Worm (Caenorhabditis elegans): ENCODE measurements around the gene srw-130.

The srw-130 gene

ce11 chrV:3583622-3584021, 34.9 kb upstream of the srw-130 start:
- TF ChIP-seq B0310.2 (tag; optimal IDR thresholded peaks at IDR 0.05) = no peak
- no peak for TF ChIP-seq ets-7 (tag; optimal IDR thresholded peaks at IDR 0.05)
- no peak for TF ChIP-seq tra-4 (tag; optimal IDR thresholded peaks at IDR 0.05)
- no peak for TF ChIP-seq ama-1 (optimal IDR thresholded peaks at IDR 0.05)
- no peak for TF ChIP-seq F13C5.2 (tag; optimal IDR thresholded peaks at IDR 0.05)
- TF ChIP-seq tbx-37 (GFP tag; conservative IDR thresholded peaks at IDR 0.05) = no peak
- TF ChIP-seq ceh-13 (GFP tag; optimal IDR thresholded peaks at IDR 0.05) = no peak
- TF ChIP-seq aly-1 (tag; optimal IDR thresholded peaks at IDR 0.05) = no peak
- TF ChIP-seq flt-1 (GFP tag; IDR thresholded peaks at IDR 0.05) = no peak
- no peak for TF ChIP-seq hmg-4 (GFP tag; optimal IDR thresholded peaks at IDR 0.05)
- TF ChIP-seq scrt-1 (GFP tag; IDR thresholded peaks at IDR 0.05) = no peak
- no peak for TF ChIP-seq hnd-1 (tag; optimal IDR thresholded peaks at IDR 0.05)
- TF ChIP-seq sea-1 (GFP tag; conservative IDR thresholded peaks at IDR 0.05) = no peak
- TF ChIP-seq ceh-36 (tag; optimal IDR thresholded peaks at IDR 0.05) = no peak
- TF ChIP-seq tbx-11 (GFP tag; IDR thresholded peaks at IDR 0.05) = no peak
- no peak for TF ChIP-seq pes-1 (GFP tag; IDR thresholded peaks at IDR 0.05)

DNA sequence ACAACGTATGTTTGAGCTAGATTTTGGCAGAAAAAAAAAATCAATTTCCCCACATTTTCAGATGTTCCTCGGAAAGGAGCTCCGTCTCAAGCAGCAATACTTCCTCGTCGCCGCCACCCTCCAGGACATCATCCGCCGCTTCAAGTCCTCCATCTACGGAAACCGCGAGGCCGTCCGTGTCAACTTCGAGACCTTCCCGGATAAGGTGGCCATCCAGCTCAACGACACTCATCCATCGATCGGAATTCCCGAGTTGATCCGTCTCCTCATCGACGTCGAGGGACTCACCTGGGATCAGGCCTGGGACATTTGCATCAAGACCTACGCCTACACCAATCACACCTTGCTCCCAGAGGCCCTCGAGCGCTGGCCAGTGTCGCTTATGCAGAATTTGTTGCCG, 34.0 kb upstream of the srw-130 start:
- TF ChIP-seq aly-1 (tag; optimal IDR thresholded peaks at IDR 0.05) = no peak
- no peak for TF ChIP-seq F13C5.2 (tag; optimal IDR thresholded peaks at IDR 0.05)
- TF ChIP-seq ceh-36 (tag; optimal IDR thresholded peaks at IDR 0.05) = no peak
- no peak for TF ChIP-seq scrt-1 (GFP tag; IDR thresholded peaks at IDR 0.05)
- no peak for TF ChIP-seq hmg-4 (GFP tag; optimal IDR thresholded peaks at IDR 0.05)
- no peak for TF ChIP-seq ets-7 (tag; optimal IDR thresholded peaks at IDR 0.05)
- TF ChIP-seq ama-1 (optimal IDR thresholded peaks at IDR 0.05) = no peak
- TF ChIP-seq tbx-37 (GFP tag; conservative IDR thresholded peaks at IDR 0.05) = no peak
- no peak for TF ChIP-seq flt-1 (GFP tag; IDR thresholded peaks at IDR 0.05)
- TF ChIP-seq pes-1 (GFP tag; IDR thresholded peaks at IDR 0.05) = no peak
- no peak for TF ChIP-seq sea-1 (GFP tag; conservative IDR thresholded peaks at IDR 0.05)
- no peak for TF ChIP-seq tra-4 (tag; optimal IDR thresholded peaks at IDR 0.05)
- TF ChIP-seq tbx-11 (GFP tag; IDR thresholded peaks at IDR 0.05) = no peak
- TF ChIP-seq hnd-1 (tag; optimal IDR thresholded peaks at IDR 0.05) = no peak
- no peak for TF ChIP-seq ceh-13 (GFP tag; optimal IDR thresholded peaks at IDR 0.05)
- no peak for TF ChIP-seq hmbx-1 (tag; optimal IDR thresholded peaks at IDR 0.05)

- TF ChIP-seq tbx-37 (GFP tag; conservative IDR thresholded peaks at IDR 0.05) (no peak), pes-1 (GFP tag; IDR thresholded peaks at IDR 0.05) (0 out of 2 replicates have a peak, but pooled peaks have one; percentile 9)
Measured at ce11 chrV:3582086-3582485, 33.4 kb upstream of the srw-130 start.

ce11 chrV:3581643-3582042, 32.9 kb upstream of the srw-130 start:
- TF ChIP-seq B0310.2 (tag; optimal IDR thresholded peaks at IDR 0.05) = no peak
- no peak for TF ChIP-seq tbx-37 (GFP tag; conservative IDR thresholded peaks at IDR 0.05)
- TF ChIP-seq ama-1 (optimal IDR thresholded peaks at IDR 0.05) = no peak
- no peak for TF ChIP-seq hmg-4 (GFP tag; optimal IDR thresholded peaks at IDR 0.05)
- no peak for TF ChIP-seq pes-1 (GFP tag; IDR thresholded peaks at IDR 0.05)
- no peak for TF ChIP-seq tra-4 (tag; optimal IDR thresholded peaks at IDR 0.05)
- TF ChIP-seq hnd-1 (tag; optimal IDR thresholded peaks at IDR 0.05) = no peak
- TF ChIP-seq F13C5.2 (tag; optimal IDR thresholded peaks at IDR 0.05) = no peak
- no peak for TF ChIP-seq sea-1 (GFP tag; conservative IDR thresholded peaks at IDR 0.05)
- TF ChIP-seq ceh-13 (GFP tag; optimal IDR thresholded peaks at IDR 0.05) = no peak
- no peak for TF ChIP-seq scrt-1 (GFP tag; IDR thresholded peaks at IDR 0.05)
- TF ChIP-seq ceh-36 (tag; optimal IDR thresholded peaks at IDR 0.05) = no peak

DNA sequence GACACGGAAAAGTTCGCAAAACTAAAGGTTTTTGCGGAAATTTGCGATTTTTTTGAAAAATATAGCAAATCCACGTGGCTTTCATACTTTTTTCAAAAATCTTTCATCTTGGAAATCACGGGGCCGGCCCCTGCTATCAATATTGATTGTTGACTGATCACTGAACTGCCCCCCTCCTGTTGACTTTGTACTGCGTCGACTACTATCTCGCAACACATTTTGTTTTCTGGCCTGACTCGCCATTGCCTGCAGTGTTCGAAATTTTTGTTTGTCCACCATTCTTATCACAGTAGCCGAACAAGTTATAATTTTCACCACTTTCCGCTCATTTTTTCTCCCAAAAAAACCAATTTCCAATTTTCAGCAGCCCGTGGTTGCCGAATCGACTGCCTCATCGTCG, 32.3 kb upstream of the srw-130 start:
- TF ChIP-seq B0310.2 (tag; optimal IDR thresholded peaks at IDR 0.05) = no peak
- no peak for TF ChIP-seq aly-1 (tag; optimal IDR thresholded peaks at IDR 0.05)
- TF ChIP-seq ets-7 (tag; optimal IDR thresholded peaks at IDR 0.05) = no peak
- TF ChIP-seq tbx-37 (GFP tag; conservative IDR thresholded peaks at IDR 0.05) = no peak
- TF ChIP-seq tbx-11 (GFP tag; IDR thresholded peaks at IDR 0.05) = no peak
- TF ChIP-seq F13C5.2 (tag; optimal IDR thresholded peaks at IDR 0.05) = no peak
- TF ChIP-seq hnd-1 (tag; optimal IDR thresholded peaks at IDR 0.05) = no peak
- TF ChIP-seq hmg-4 (GFP tag; optimal IDR thresholded peaks at IDR 0.05) = no peak
- TF ChIP-seq pes-1 (GFP tag; IDR thresholded peaks at IDR 0.05) = no peak
- no peak for TF ChIP-seq hmbx-1 (tag; optimal IDR thresholded peaks at IDR 0.05)
- TF ChIP-seq sea-1 (GFP tag; conservative IDR thresholded peaks at IDR 0.05) = no peak
- no peak for TF ChIP-seq flt-1 (GFP tag; IDR thresholded peaks at IDR 0.05)
- TF ChIP-seq ceh-36 (tag; optimal IDR thresholded peaks at IDR 0.05) = no peak
- TF ChIP-seq scrt-1 (GFP tag; IDR thresholded peaks at IDR 0.05) = no peak
- TF ChIP-seq ama-1 (optimal IDR thresholded peaks at IDR 0.05) = no peak
- no peak for TF ChIP-seq ceh-13 (GFP tag; optimal IDR thresholded peaks at IDR 0.05)
- TF ChIP-seq tra-4 (tag; optimal IDR thresholded peaks at IDR 0.05) = no peak

- no peak for TF ChIP-seq hmbx-1 (tag; optimal IDR thresholded peaks at IDR 0.05)
- no peak for TF ChIP-seq hmg-4 (GFP tag; optimal IDR thresholded peaks at IDR 0.05)
- TF ChIP-seq hnd-1 (tag; optimal IDR thresholded peaks at IDR 0.05) = no peak
- no peak for TF ChIP-seq B0310.2 (tag; optimal IDR thresholded peaks at IDR 0.05)
- TF ChIP-seq tbx-11 (GFP tag; IDR thresholded peaks at IDR 0.05) = no peak
- no peak for TF ChIP-seq F13C5.2 (tag; optimal IDR thresholded peaks at IDR 0.05)
- no peak for TF ChIP-seq ceh-36 (tag; optimal IDR thresholded peaks at IDR 0.05)
- no peak for TF ChIP-seq aly-1 (tag; optimal IDR thresholded peaks at IDR 0.05)
- TF ChIP-seq tbx-37 (GFP tag; conservative IDR thresholded peaks at IDR 0.05) = no peak
- no peak for TF ChIP-seq flt-1 (GFP tag; IDR thresholded peaks at IDR 0.05)
- no peak for TF ChIP-seq ama-1 (optimal IDR thresholded peaks at IDR 0.05)
- no peak for TF ChIP-seq sea-1 (GFP tag; conservative IDR thresholded peaks at IDR 0.05)
- no peak for TF ChIP-seq pes-1 (GFP tag; IDR thresholded peaks at IDR 0.05)
- no peak for TF ChIP-seq ceh-13 (GFP tag; optimal IDR thresholded peaks at IDR 0.05)
- TF ChIP-seq ets-7 (tag; optimal IDR thresholded peaks at IDR 0.05) = no peak
Measured at ce11 chrV:3580385-3580784, 31.7 kb upstream of the srw-130 start.

DNA sequence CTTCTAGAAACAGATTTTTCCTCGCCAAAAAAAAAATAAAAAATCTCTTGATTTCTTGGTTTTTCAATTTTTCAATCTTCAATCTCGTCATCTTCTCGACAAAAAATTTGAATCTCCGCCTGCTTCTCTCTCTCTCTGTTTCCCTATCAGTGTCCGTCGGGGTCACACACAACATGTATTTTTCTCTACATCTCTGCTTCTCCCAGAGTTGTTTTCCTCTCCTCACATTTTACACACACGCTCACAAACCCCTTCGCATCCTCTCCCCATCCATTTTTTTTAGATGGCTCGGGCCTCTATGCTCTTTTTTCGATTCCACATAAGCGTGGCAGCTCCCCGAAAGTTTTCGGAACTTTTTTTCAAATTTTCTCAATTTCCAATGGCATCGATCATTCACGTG, 31.1 kb upstream of the srw-130 start:
- TF ChIP-seq B0310.2 (tag; optimal IDR thresholded peaks at IDR 0.05) = no peak
- no peak for TF ChIP-seq flt-1 (GFP tag; IDR thresholded peaks at IDR 0.05)
- no peak for TF ChIP-seq ceh-13 (GFP tag; optimal IDR thresholded peaks at IDR 0.05)
- no peak for TF ChIP-seq sea-1 (GFP tag; conservative IDR thresholded peaks at IDR 0.05)
- TF ChIP-seq aly-1 (tag; optimal IDR thresholded peaks at IDR 0.05) = no peak
- no peak for TF ChIP-seq hmg-4 (GFP tag; optimal IDR thresholded peaks at IDR 0.05)
- TF ChIP-seq ets-7 (tag; optimal IDR thresholded peaks at IDR 0.05) = no peak
- TF ChIP-seq ama-1 (optimal IDR thresholded peaks at IDR 0.05) = no peak
- no peak for TF ChIP-seq pes-1 (GFP tag; IDR thresholded peaks at IDR 0.05)
- no peak for TF ChIP-seq hnd-1 (tag; optimal IDR thresholded peaks at IDR 0.05)
- TF ChIP-seq scrt-1 (GFP tag; IDR thresholded peaks at IDR 0.05) = no peak
- TF ChIP-seq tra-4 (tag; optimal IDR thresholded peaks at IDR 0.05) = no peak
- no peak for TF ChIP-seq hmbx-1 (tag; optimal IDR thresholded peaks at IDR 0.05)
